Worm (Caenorhabditis elegans) whole organism, L3 larva: ENCODE results near the gene toe-2.

Source experiments
- R02D3.7 ChIP-seq: fragments of 150-350 bp; optimal IDR thresholded peaks from 2 replicates; lab custom pipeline; 2014; ENCODE audit warnings: missing biosample characterization, missing genetic modification characterization
- ZK546.5 ChIP-seq: sonication (generic microtip); optimal IDR thresholded peaks from 2 replicates; lab custom pipeline; 2017; ENCODE audit warnings: missing biosample characterization, missing genetic modification characterization
- aly-2 ChIP-seq: fragments of 150-350 bp; optimal IDR thresholded peaks from 2 replicates; lab custom pipeline; 2014; ENCODE audit warnings: missing biosample characterization, missing genetic modification characterization
- ama-1 ChIP-seq: fragments of 150-350 bp; optimal IDR thresholded peaks from 2 replicates; lab custom pipeline; 2018
- ceh-16 ChIP-seq: sonication (generic microtip); optimal IDR thresholded peaks from 2 replicates; lab custom pipeline; 2017; ENCODE audit warnings: missing biosample characterization, missing genetic modification characterization
- ceh-28 ChIP-seq: fragments of 150-350 bp; optimal IDR thresholded peaks from 2 replicates; lab custom pipeline; 2014; ENCODE audit warnings: missing biosample characterization, missing genetic modification reagents, missing genetic modification characterization
- egl-27 ChIP-seq: sonication (generic microtip); optimal IDR thresholded peaks from 4 replicates; lab custom pipeline; 2017; ENCODE audit warnings: missing biosample characterization, missing genetic modification reagents, missing genetic modification characterization
- egl-5 ChIP-seq: fragments of 150-350 bp; optimal IDR thresholded peaks from 2 replicates; lab custom pipeline; 2017; ENCODE audit warnings: missing biosample characterization, missing genetic modification reagents, missing genetic modification characterization, inconsistent platforms
- elt-1 ChIP-seq: fragments of 150-350 bp; optimal IDR thresholded peaks from 2 replicates; lab custom pipeline; 2014; ENCODE audit warnings: missing biosample characterization, missing genetic modification characterization
- elt-2 ChIP-seq: sonication (generic microtip); optimal IDR thresholded peaks from 2 replicates; lab custom pipeline; 2016; ENCODE audit warnings: missing genetic modification reagents, mild to moderate bottlenecking, missing genetic modification characterization, missing compliant biosample characterization
- fos-1 ChIP-seq: fragments of 150-350 bp; optimal IDR thresholded peaks from 2 replicates; lab custom pipeline; 2014; ENCODE audit warnings: missing biosample characterization, missing genetic modification characterization
- hmg-11 ChIP-seq: sonication (generic microtip); optimal IDR thresholded peaks from 2 replicates; lab custom pipeline; 2016; ENCODE audit warnings: missing genetic modification characterization, missing compliant biosample characterization
- lin-15B ChIP-seq: fragments of 150-350 bp; optimal IDR thresholded peaks from 2 replicates; lab custom pipeline; 2014; ENCODE audit warnings: missing biosample characterization, missing genetic modification characterization
- lin-39 ChIP-seq: fragments of 150-350 bp; optimal IDR thresholded peaks from 2 replicates; lab custom pipeline; 2018; ENCODE audit warnings: missing biosample characterization, missing genetic modification reagents, missing genetic modification characterization
- lsy-12 ChIP-seq: sonication (generic microtip); optimal IDR thresholded peaks from 2 replicates; lab custom pipeline; 2016; ENCODE audit warnings: mild to moderate bottlenecking, missing genetic modification characterization, missing compliant biosample characterization
- mdl-1 ChIP-seq: fragments of 150-350 bp; optimal IDR thresholded peaks from 2 replicates; lab custom pipeline; 2014; ENCODE audit warnings: missing biosample characterization, missing genetic modification characterization
- nhr-11 ChIP-seq: fragments of 150-350 bp; optimal IDR thresholded peaks from 2 replicates; lab custom pipeline; 2014; ENCODE audit warnings: missing biosample characterization, missing genetic modification characterization
- nhr-12 ChIP-seq: fragments of 150-350 bp; optimal IDR thresholded peaks from 2 replicates; lab custom pipeline; 2014; ENCODE audit warnings: missing biosample characterization, missing genetic modification characterization
- nhr-23 ChIP-seq: fragments of 150-350 bp; optimal IDR thresholded peaks from 2 replicates; lab custom pipeline; 2014; ENCODE audit warnings: missing biosample characterization, missing genetic modification reagents, missing genetic modification characterization
- nhr-237 ChIP-seq: fragments of 150-350 bp; optimal IDR thresholded peaks from 2 replicates; lab custom pipeline; 2014; ENCODE audit warnings: missing biosample characterization, missing genetic modification characterization
- nhr-25 ChIP-seq: sonication (generic microtip); optimal IDR thresholded peaks from 2 replicates; lab custom pipeline; 2017; ENCODE audit warnings: missing biosample characterization, missing genetic modification characterization
- nhr-28 ChIP-seq: fragments of 150-350 bp; optimal IDR thresholded peaks from 2 replicates; lab custom pipeline; 2014; ENCODE audit warnings: missing biosample characterization, missing genetic modification characterization
- nhr-43 ChIP-seq: sonication (generic microtip); optimal IDR thresholded peaks from 2 replicates; lab custom pipeline; 2016; ENCODE audit warnings: mild to moderate bottlenecking, missing genetic modification characterization, missing compliant biosample characterization; ENCODE audit not compliant: poor library complexity, severe bottlenecking
- nhr-67 ChIP-seq: fragments of 150-350 bp; optimal IDR thresholded peaks from 2 replicates; lab custom pipeline; 2014; ENCODE audit warnings: missing biosample characterization, missing genetic modification characterization
- nhr-76 ChIP-seq: fragments of 150-350 bp; sonication (generic microtip); optimal IDR thresholded peaks from 5 replicates; lab custom pipeline; 2014; ENCODE audit warnings: missing biosample characterization, missing genetic modification characterization
- nhr-77 ChIP-seq: fragments of 150-350 bp; optimal IDR thresholded peaks from 2 replicates; lab custom pipeline; 2014; ENCODE audit warnings: missing biosample characterization, missing genetic modification characterization
- pha-4 ChIP-seq: fragments of 150-350 bp; optimal IDR thresholded peaks from 2 replicates; lab custom pipeline; 2014; ENCODE audit warnings: missing biosample characterization, missing genetic modification reagents, missing genetic modification characterization
- pqm-1 ChIP-seq: fragments of 150-350 bp; optimal IDR thresholded peaks from 2 replicates; lab custom pipeline; 2017; ENCODE audit warnings: missing biosample characterization, missing genetic modification characterization, inconsistent platforms
- sea-2 ChIP-seq: fragments of 150-350 bp; sonication (generic microtip); optimal IDR thresholded peaks from 4 replicates; lab custom pipeline; 2014; ENCODE audit warnings: missing biosample characterization, missing genetic modification reagents, missing genetic modification characterization
- skn-1 ChIP-seq: fragments of 150-350 bp; optimal IDR thresholded peaks from 2 replicates; lab custom pipeline; 2014; ENCODE audit warnings: missing biosample characterization, missing genetic modification characterization
- snpc-4 ChIP-seq: fragments of 150-350 bp; optimal IDR thresholded peaks from 2 replicates; lab custom pipeline; 2014; ENCODE audit warnings: missing biosample characterization, missing genetic modification characterization
- tbx-2 ChIP-seq: sonication (generic microtip); optimal IDR thresholded peaks from 2 replicates; lab custom pipeline; 2016; ENCODE audit warnings: mild to moderate bottlenecking, missing genetic modification characterization, missing compliant biosample characterization
- unc-39 ChIP-seq: sonication (generic microtip); optimal IDR thresholded peaks from 4 replicates; lab custom pipeline; 2017; ENCODE audit warnings: missing biosample characterization, missing genetic modification characterization
- unc-62 ChIP-seq: fragments of 150-350 bp; sonication (generic microtip); optimal IDR thresholded peaks from 4 replicates; lab custom pipeline; 2014; ENCODE audit warnings: missing biosample characterization, missing genetic modification reagents, missing genetic modification characterization
- zag-1 ChIP-seq: fragments of 150-350 bp; optimal IDR thresholded peaks from 2 replicates; lab custom pipeline; 2014; ENCODE audit warnings: missing biosample characterization, missing genetic modification characterization
- ztf-11 ChIP-seq: fragments of 150-350 bp; optimal IDR thresholded peaks from 2 replicates; lab custom pipeline; 2014; ENCODE audit warnings: missing biosample characterization, missing genetic modification characterization
- ztf-4 ChIP-seq: fragments of 150-350 bp; optimal IDR thresholded peaks from 2 replicates; lab custom pipeline; 2014; ENCODE audit warnings: missing biosample characterization, missing genetic modification characterization

Gene toe-2

DNA sequence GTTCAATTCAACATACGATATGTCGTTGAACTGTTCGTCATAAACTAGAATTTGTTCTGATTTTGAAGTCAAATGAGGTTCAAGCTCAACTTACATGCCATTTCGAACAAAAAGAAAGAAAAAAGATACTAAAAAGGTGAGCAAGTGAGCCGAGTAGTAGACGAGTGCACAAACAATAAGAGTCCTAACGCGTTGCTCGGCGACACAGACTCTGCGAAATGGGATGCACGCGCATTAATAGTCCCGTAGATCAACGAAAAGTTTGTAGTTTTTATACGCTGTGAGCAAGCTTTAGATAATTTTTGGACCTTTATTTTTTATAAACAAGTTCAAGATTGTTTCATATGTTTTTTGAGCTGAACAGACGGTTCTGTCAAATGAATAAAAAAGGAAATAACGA lies 7.4 kb upstream of the toe-2 start, which contains the start of gene C56E6.4:
C56E6.4 (minus strand) TSS at position 101 of the 400 bp plus-strand sequence.
- no peak for TF ChIP-seq fos-1 (tag; lab: Kevin White, UChicago)
- TF ChIP-seq ztf-4 (tag; lab: Kevin White, UChicago): no peak
- no peak for TF ChIP-seq unc-62 (GFP tag; lab: Kevin White, UChicago)
- no peak for TF ChIP-seq lin-15B (tag; lab: Kevin White, UChicago)
- TF ChIP-seq sea-2 (GFP tag; lab: Kevin White, UChicago): no peak
- no peak for TF ChIP-seq R02D3.7
- no peak for TF ChIP-seq nhr-28
- no peak for TF ChIP-seq nhr-67 (tag; lab: Kevin White, UChicago)
- TF ChIP-seq ama-1 (lab: Kevin White, UChicago): no peak
- no peak for TF ChIP-seq egl-5
- TF ChIP-seq nhr-43 (tag; lab: Kevin White, UChicago): no peak
- TF ChIP-seq ZK546.5 (tag; lab: Kevin White, UChicago): no peak
- TF ChIP-seq snpc-4 (tag; lab: Kevin White, UChicago): no peak
- no peak for TF ChIP-seq nhr-76 (tag; lab: Kevin White, UChicago)
- no peak for TF ChIP-seq nhr-77 (tag; lab: Kevin White, UChicago)
- no peak for TF ChIP-seq skn-1 (tag; lab: Kevin White, UChicago)
- no peak for TF ChIP-seq ceh-28 (tag; lab: Kevin White, UChicago)
- no peak for TF ChIP-seq pqm-1 (tag; lab: Kevin White, UChicago)
- TF ChIP-seq egl-27 (tag; lab: Kevin White, UChicago): no peak

DNA sequence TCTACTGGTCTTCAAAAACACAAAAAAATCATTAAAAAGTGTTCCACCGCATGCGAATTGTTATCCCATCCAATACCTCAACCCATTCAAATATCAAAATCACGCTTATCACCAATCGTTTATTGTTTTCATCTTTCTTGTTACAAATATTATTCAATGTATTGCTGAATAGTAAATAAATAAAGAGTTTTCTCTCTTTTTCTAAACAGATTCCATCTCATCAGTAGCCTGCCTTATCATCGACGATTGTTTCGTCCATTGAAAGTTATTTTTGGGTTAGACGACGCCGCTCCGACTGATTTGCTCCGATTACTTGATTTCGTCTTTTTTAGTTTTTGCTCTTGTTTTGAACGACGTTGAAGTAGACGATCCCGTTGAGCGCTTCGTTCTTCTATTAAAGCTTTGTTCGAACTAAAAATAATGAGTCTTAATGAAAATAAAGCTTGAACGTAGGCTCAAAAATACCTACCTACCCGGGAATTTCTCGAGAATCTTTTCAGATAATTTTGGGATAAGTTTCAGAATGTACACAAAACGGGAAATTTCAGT lies 5.0 kb upstream of the toe-2 start:
- TF ChIP-seq pha-4 (peak; percentile 1), ama-1 (lab: Kevin White, UChicago) (peak; percentile 67), ceh-28 (tag; lab: Kevin White, UChicago) (peak; percentile 30), tbx-2 (tag; lab: Kevin White, UChicago) (no peak), lin-39 (tag; lab: Kevin White, UChicago) (no peak), lsy-12 (no peak), elt-2 (tag; lab: Kevin White, UChicago) (peak; percentile 1), ZK546.5 (tag; lab: Kevin White, UChicago) (no peak), mdl-1 (tag; lab: Kevin White, UChicago) (no peak), egl-27 (tag; lab: Kevin White, UChicago) (no peak), zag-1 (tag; lab: Kevin White, UChicago) (no peak)

DNA sequence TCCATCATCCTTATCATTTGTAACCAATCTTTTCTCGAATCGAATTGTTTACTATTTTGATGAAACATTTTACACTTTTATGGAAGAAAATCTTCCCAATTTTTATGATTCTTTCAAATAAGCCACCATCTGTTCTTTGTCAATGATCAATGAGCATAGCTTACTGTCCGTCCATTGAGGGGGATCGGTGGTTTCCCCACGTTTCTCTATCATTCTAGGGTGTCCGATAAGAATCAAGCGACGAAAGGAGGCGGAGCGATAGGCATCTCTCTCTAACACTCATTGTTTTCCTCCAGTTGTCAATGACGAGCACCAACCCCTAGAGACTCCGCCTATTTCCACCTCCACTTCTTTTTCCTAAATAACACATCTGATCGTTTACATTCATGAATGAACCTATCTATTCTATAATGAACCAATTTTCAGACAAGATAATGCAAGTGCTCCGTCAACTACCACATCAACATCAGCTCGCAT lies 3.4 kb upstream of the toe-2 start, which contains the start of gene C56E6.2:
C56E6.2 (plus strand) TSS at position 427 of the 477 bp plus-strand sequence.
- TF ChIP-seq ztf-11 (tag; lab: Kevin White, UChicago): no peak
- TF ChIP-seq lin-15B (tag; lab: Kevin White, UChicago): no peak
- peak; percentile 28 for TF ChIP-seq pqm-1 (tag; lab: Kevin White, UChicago)
- no peak for TF ChIP-seq nhr-76 (tag; lab: Kevin White, UChicago)
- TF ChIP-seq aly-2 (tag; lab: Kevin White, UChicago): no peak
- peak; percentile 57 for TF ChIP-seq elt-2 (tag; lab: Kevin White, UChicago)
- TF ChIP-seq unc-39 (tag; lab: Kevin White, UChicago): no peak
- no peak for TF ChIP-seq nhr-11 (tag; lab: Kevin White, UChicago)

DNA sequence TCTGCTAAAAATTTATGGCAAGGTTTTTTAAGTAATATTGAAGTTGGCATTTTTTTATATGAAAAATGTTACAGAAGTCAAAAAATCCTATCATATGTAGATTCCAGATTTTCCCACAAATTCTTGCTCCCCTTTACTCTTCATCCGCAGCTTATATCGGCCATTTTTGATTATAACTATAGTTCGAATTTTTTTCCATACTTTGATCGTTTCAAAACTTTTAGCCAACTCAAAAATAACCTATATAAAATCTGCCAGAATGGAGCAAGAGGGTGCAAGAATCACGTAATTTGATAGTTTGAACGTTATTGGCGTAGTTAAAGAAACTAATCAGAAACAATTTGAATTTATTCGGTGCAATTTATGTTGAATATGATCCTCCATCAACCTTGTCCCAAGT lies 2.8 kb upstream of the toe-2 start:
- TF ChIP-seq nhr-67 (tag; lab: Kevin White, UChicago) (no peak), sea-2 (GFP tag; lab: Kevin White, UChicago) (no peak), nhr-28 (no peak), nhr-25 (tag; lab: Kevin White, UChicago) (no peak), egl-27 (tag; lab: Kevin White, UChicago) (no peak), unc-62 (GFP tag; lab: Kevin White, UChicago) (no peak), ama-1 (lab: Kevin White, UChicago) (no peak), fos-1 (tag; lab: Kevin White, UChicago) (no peak), hmg-11 (tag; lab: Kevin White, UChicago) (no peak), mdl-1 (tag; lab: Kevin White, UChicago) (no peak), pqm-1 (tag; lab: Kevin White, UChicago) (no peak), elt-1 (no peak), nhr-12 (tag; lab: Kevin White, UChicago) (no peak), lsy-12 (no peak), nhr-77 (tag; lab: Kevin White, UChicago) (no peak), ceh-28 (tag; lab: Kevin White, UChicago) (no peak), nhr-23 (tag; lab: Kevin White, UChicago) (no peak), ztf-11 (tag; lab: Kevin White, UChicago) (no peak), ceh-16 (no peak), nhr-237 (tag; lab: Kevin White, UChicago) (no peak)
- TF ChIP-seq, all 47 proteins: peak for 0
